Fruit fly (Drosophila melanogaster): ENCODE results near the gene CG32432.

CG32432 gene

dm6 chr3L:20929418-20929817 lies 44.4 kb upstream of the CG32432 start:
- TF ChIP-seq CG34367 (tag; optimal IDR thresholded peaks at IDR 0.05) (peak; percentile 13), CG15710 (tag; optimal IDR thresholded peaks at IDR 0.05) (peak; percentile 36), CG13204 (GFP tag; optimal IDR thresholded peaks at IDR 0.05) (no peak), Pif1B (GFP tag; optimal IDR thresholded peaks at IDR 0.05) (no peak), CG8159 (tag; optimal IDR thresholded peaks at IDR 0.05) (peak; percentile 51), CG14655 (GFP tag; optimal IDR thresholded peaks at IDR 0.05) (peak; percentile 11), CG8301 (tag; optimal IDR thresholded peaks at IDR 0.05) (peak; percentile 11)

- TF ChIP-seq CG32121 (GFP tag; IDR thresholded peaks at IDR 0.05): no peak
- no peak for TF ChIP-seq rn (GFP tag; IDR thresholded peaks at IDR 0.05)
- no peak for TF ChIP-seq CG17806 (tag; optimal IDR thresholded peaks at IDR 0.05)
- TF ChIP-seq fd96Ca (GFP tag; IDR thresholded peaks at IDR 0.05): no peak
- no peak for TF ChIP-seq CG14655 (GFP tag; optimal IDR thresholded peaks at IDR 0.05)
- TF ChIP-seq CG9948 (tag; optimal IDR thresholded peaks at IDR 0.05): no peak
Observed at dm6 chr3L:20927526-20927925, 42.5 kb upstream of the CG32432 start, which contains the start of gene CG10589. Gene CG10589, plus strand, starts transcription at chr3L:20927826.

dm6 chr3L:20923030-20923591 lies 38.1 kb upstream of the CG32432 start:
- peak; percentile 81 for TF ChIP-seq Pif1B (GFP tag; optimal IDR thresholded peaks at IDR 0.05)
- peak; percentile 29 for TF ChIP-seq EcR (GFP tag; optimal IDR thresholded peaks at IDR 0.05)
- peak; percentile 75 for TF ChIP-seq gl (tag; optimal IDR thresholded peaks at IDR 0.05)
- peak; percentile 84 for TF ChIP-seq CG4496 (GFP tag; IDR thresholded peaks at IDR 0.05)
- peak; percentile 72 for TF ChIP-seq rn (GFP tag; IDR thresholded peaks at IDR 0.05)
- TF ChIP-seq Ets98B (GFP tag; IDR thresholded peaks at IDR 0.05): peak; percentile 81
- peak; percentile 90 for TF ChIP-seq CG8159 (tag; optimal IDR thresholded peaks at IDR 0.05)
- TF ChIP-seq CG13204 (GFP tag; optimal IDR thresholded peaks at IDR 0.05): peak; percentile 70
- TF ChIP-seq CG12605 (GFP tag; IDR thresholded peaks at IDR 0.05): peak; percentile 60
- TF ChIP-seq CG17806 (tag; optimal IDR thresholded peaks at IDR 0.05): peak; percentile 89
- TF ChIP-seq CG14655 (GFP tag; optimal IDR thresholded peaks at IDR 0.05): peak; percentile 93
- peak; percentile 63 for TF ChIP-seq CG32121 (GFP tag; IDR thresholded peaks at IDR 0.05)
- peak; percentile 82; the same call in 2 of the 3 replicates for TF ChIP-seq fd96Ca (GFP tag; IDR thresholded peaks at IDR 0.05)
- TF ChIP-seq Pif1A (GFP tag; optimal IDR thresholded peaks at IDR 0.05): peak; percentile 83
- peak; percentile 60 for TF ChIP-seq D1 (tag; optimal IDR thresholded peaks at IDR 0.05)
- peak; percentile 87 for TF ChIP-seq CG15710 (tag; optimal IDR thresholded peaks at IDR 0.05)
- peak; percentile 14 for TF ChIP-seq Snoo (tag; optimal IDR thresholded peaks at IDR 0.05)
- TF ChIP-seq CG9948 (tag; optimal IDR thresholded peaks at IDR 0.05): peak; percentile 90
- peak; percentile 86 for TF ChIP-seq CG34367 (tag; optimal IDR thresholded peaks at IDR 0.05)
- TF ChIP-seq CG10348 (GFP tag; IDR thresholded peaks at IDR 0.05): no peak
- peak; percentile 90 for TF ChIP-seq CG8301 (tag; optimal IDR thresholded peaks at IDR 0.05)

- TF ChIP-seq CG12605 (GFP tag; IDR thresholded peaks at IDR 0.05): no peak
- no peak for TF ChIP-seq Pif1A (GFP tag; optimal IDR thresholded peaks at IDR 0.05)
- TF ChIP-seq EcR (GFP tag; optimal IDR thresholded peaks at IDR 0.05): peak; percentile 78
- peak; percentile 2 for TF ChIP-seq CG13204 (GFP tag; optimal IDR thresholded peaks at IDR 0.05)
Observed at dm6 chr3L:20922279-20922830, 37.4 kb upstream of the CG32432 start.

dm6 chr3L:20921859-20922258 lies 36.9 kb upstream of the CG32432 start:
- TF ChIP-seq EcR (GFP tag; optimal IDR thresholded peaks at IDR 0.05) (no peak), CG12605 (GFP tag; IDR thresholded peaks at IDR 0.05) (no peak), Snoo (tag; optimal IDR thresholded peaks at IDR 0.05) (no peak), CG17806 (tag; optimal IDR thresholded peaks at IDR 0.05) (no peak), fd96Ca (GFP tag; IDR thresholded peaks at IDR 0.05) (no peak), CG4496 (GFP tag; IDR thresholded peaks at IDR 0.05) (no peak), CG10348 (GFP tag; IDR thresholded peaks at IDR 0.05) (no peak), gl (tag; optimal IDR thresholded peaks at IDR 0.05) (no peak), rn (GFP tag; IDR thresholded peaks at IDR 0.05) (no peak), Pif1A (GFP tag; optimal IDR thresholded peaks at IDR 0.05) (no peak)

dm6 chr3L:20920495-20920894 lies 35.5 kb upstream of the CG32432 start:
- TF ChIP-seq CG13204 (GFP tag; optimal IDR thresholded peaks at IDR 0.05) (no peak), CG17806 (tag; optimal IDR thresholded peaks at IDR 0.05) (no peak), CG10348 (GFP tag; IDR thresholded peaks at IDR 0.05) (no peak), rn (GFP tag; IDR thresholded peaks at IDR 0.05) (no peak), Pif1B (GFP tag; optimal IDR thresholded peaks at IDR 0.05) (no peak), gl (tag; optimal IDR thresholded peaks at IDR 0.05) (no peak), D1 (tag; optimal IDR thresholded peaks at IDR 0.05) (no peak), CG32121 (GFP tag; IDR thresholded peaks at IDR 0.05) (no peak), Ets98B (GFP tag; IDR thresholded peaks at IDR 0.05) (no peak), fd96Ca (GFP tag; IDR thresholded peaks at IDR 0.05) (no peak), Snoo (tag; optimal IDR thresholded peaks at IDR 0.05) (no peak), CG14655 (GFP tag; optimal IDR thresholded peaks at IDR 0.05) (no peak), CG9948 (tag; optimal IDR thresholded peaks at IDR 0.05) (no peak), Pif1A (GFP tag; optimal IDR thresholded peaks at IDR 0.05) (no peak), CG8159 (tag; optimal IDR thresholded peaks at IDR 0.05) (no peak), CG8301 (tag; optimal IDR thresholded peaks at IDR 0.05) (no peak)

Data from whole organism, pupa.